Worm (Caenorhabditis elegans) whole organism, early embryonic: ENCODE data around the gene F48G7.8.

ENCODE experiments used
- ama-1 ChIP-seq: fragments of 150-350 bp; optimal IDR thresholded peaks from 2 replicates; lab custom pipeline; 2014
- flt-1 ChIP-seq: fragments of 200-800 bp; sonication (Bioruptor generic); IDR thresholded peaks from 2 replicates; pipeline ENCODE4 v1.3.6; 2022; ENCODE audit warnings: missing genetic modification characterization, missing compliant biosample characterization
- scrt-1 ChIP-seq: fragments of 200-800 bp; sonication (Bioruptor generic); IDR thresholded peaks from 2 replicates; pipeline ENCODE4 v1.3.6; 2022; ENCODE audit warnings: missing genetic modification characterization, missing compliant biosample characterization
- sea-1 ChIP-seq: fragments of 200-800 bp; sonication (Bioruptor generic); conservative IDR thresholded peaks from 2 replicates; pipeline ENCODE4 v1.3.6; 2022; ENCODE audit warnings: missing genetic modification characterization, missing compliant biosample characterization
- tbx-11 ChIP-seq: fragments of 200-800 bp; sonication (Bioruptor generic); IDR thresholded peaks from 2 replicates; pipeline ENCODE4 v1.3.6; 2022; ENCODE audit warnings: missing genetic modification characterization, missing compliant biosample characterization

DNA sequence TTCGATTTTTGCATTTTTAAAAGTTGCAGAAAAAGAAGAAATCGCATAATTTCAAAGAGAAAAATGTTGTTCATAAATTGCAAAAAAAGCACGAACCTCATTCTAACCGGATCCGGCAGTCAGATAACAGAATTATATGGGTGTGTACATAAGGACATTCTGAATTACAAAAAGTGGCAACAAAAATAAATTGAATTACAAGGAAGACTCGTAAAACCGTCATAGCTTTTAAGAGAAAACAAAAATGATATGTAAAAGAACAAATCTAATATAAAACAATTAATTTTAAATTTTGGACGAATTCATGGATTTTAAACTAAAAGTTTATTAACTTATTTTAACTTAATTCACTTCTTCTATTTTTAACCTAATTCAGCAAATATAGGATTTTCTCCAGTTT is 32.7 kb upstream of the F48G7.8 start, which contains the start of gene F31F4.17:
- no peak for TF ChIP-seq sea-1 (GFP tag; lab: Robert Waterston, UW)
- TF ChIP-seq tbx-11 (GFP tag; lab: Robert Waterston, UW), result no peak
- no peak for TF ChIP-seq ama-1 (lab: Kevin White, UChicago)
- TF ChIP-seq scrt-1 (GFP tag; lab: Robert Waterston, UW), result no peak
- no peak for TF ChIP-seq flt-1 (GFP tag; lab: Robert Waterston, UW)
